Worm (Caenorhabditis elegans) whole organism, late embryonic: ENCODE results near the gene thoc-5.

Source experiments
- C08G9.2 ChIP-seq: sonication (generic microtip); optimal IDR thresholded peaks from 2 replicates; lab custom pipeline; 2016; ENCODE audit warnings: mild to moderate bottlenecking, missing genetic modification characterization, moderate library complexity, missing compliant biosample characterization
- C38D4.7 ChIP-seq: fragments of 200-800 bp; sonication (Bioruptor generic); optimal IDR thresholded peaks from 2 replicates; lab custom pipeline; 2018; ENCODE audit warnings: mild to moderate bottlenecking, missing genetic modification characterization, moderate library complexity, missing compliant biosample characterization
- F13H6.1 ChIP-seq: sonication (generic microtip); optimal IDR thresholded peaks from 2 replicates; lab custom pipeline; 2016; ENCODE audit warnings: missing genetic modification characterization, missing compliant biosample characterization
- K02D7.2 ChIP-seq: sonication (generic microtip); optimal IDR thresholded peaks from 2 replicates; lab custom pipeline; 2017; ENCODE audit warnings: mild to moderate bottlenecking, missing genetic modification characterization, missing compliant biosample characterization
- ama-1 ChIP-seq: fragments of 150-350 bp; optimal IDR thresholded peaks from 2 replicates; lab custom pipeline; 2014
- ceh-18 ChIP-seq: sonication (generic microtip); optimal IDR thresholded peaks from 2 replicates; lab custom pipeline; 2016; ENCODE audit warnings: missing genetic modification characterization, missing compliant biosample characterization
- ceh-19 ChIP-seq: fragments of 200-800 bp; sonication (Bioruptor generic); optimal IDR thresholded peaks from 2 replicates; lab custom pipeline; 2018; ENCODE audit warnings: mild to moderate bottlenecking, missing genetic modification characterization, missing compliant biosample characterization
- ceh-2 ChIP-seq: sonication (generic microtip); optimal IDR thresholded peaks from 2 replicates; lab custom pipeline; 2016; ENCODE audit warnings: missing genotype, missing genetic modification characterization, missing compliant biosample characterization
- ceh-24 ChIP-seq: sonication (generic microtip); optimal IDR thresholded peaks from 2 replicates; lab custom pipeline; 2016; ENCODE audit warnings: mild to moderate bottlenecking, missing genetic modification characterization, missing compliant biosample characterization
- ceh-31 ChIP-seq: sonication (generic microtip); optimal IDR thresholded peaks from 2 replicates; lab custom pipeline; 2016; ENCODE audit warnings: missing genetic modification characterization, missing compliant biosample characterization
- ceh-34 ChIP-seq: sonication (generic microtip); optimal IDR thresholded peaks from 2 replicates; lab custom pipeline; 2016; ENCODE audit warnings: mild to moderate bottlenecking, missing genetic modification characterization, missing compliant biosample characterization
- ceh-45 ChIP-seq: fragments of 200-800 bp; sonication (Bioruptor generic); IDR thresholded peaks from 2 replicates; pipeline ENCODE4 v1.3.6; 2022; ENCODE audit warnings: missing genetic modification reagents, missing genetic modification characterization, missing compliant biosample characterization
- ceh-48 ChIP-seq: sonication (generic microtip); optimal IDR thresholded peaks from 2 replicates; lab custom pipeline; 2016; ENCODE audit warnings: missing genetic modification characterization, inconsistent platforms, missing compliant biosample characterization
- ceh-9 ChIP-seq: sonication (generic microtip); optimal IDR thresholded peaks from 2 replicates; lab custom pipeline; 2016; ENCODE audit warnings: mild to moderate bottlenecking, missing genetic modification characterization, inconsistent platforms, missing compliant biosample characterization
- che-1 ChIP-seq: sonication (generic microtip); optimal IDR thresholded peaks from 2 replicates; lab custom pipeline; 2016; ENCODE audit warnings: mild to moderate bottlenecking, missing genetic modification characterization, missing compliant biosample characterization
- dve-1 ChIP-seq: sonication (generic microtip); optimal IDR thresholded peaks from 2 replicates; lab custom pipeline; 2017; ENCODE audit warnings: antibody characterized with exemption, mild to moderate bottlenecking, missing genetic modification characterization, missing compliant biosample characterization
- elt-4 ChIP-seq: sonication (generic microtip); optimal IDR thresholded peaks from 2 replicates; lab custom pipeline; 2016; ENCODE audit warnings: missing genetic modification characterization, missing compliant biosample characterization
- eyg-1 ChIP-seq: sonication (generic microtip); optimal IDR thresholded peaks from 2 replicates; lab custom pipeline; 2016; ENCODE audit warnings: missing genotype, missing genetic modification characterization, missing compliant biosample characterization
- fax-1 ChIP-seq: sonication (generic microtip); optimal IDR thresholded peaks from 2 replicates; lab custom pipeline; 2016; ENCODE audit warnings: missing genotype, missing genetic modification characterization, missing compliant biosample characterization
- fkh-6 ChIP-seq: sonication (generic microtip); optimal IDR thresholded peaks from 2 replicates; lab custom pipeline; 2016; ENCODE audit warnings: missing genetic modification characterization, missing compliant biosample characterization
- gmeb-2 ChIP-seq: sonication (generic microtip); optimal IDR thresholded peaks from 2 replicates; lab custom pipeline; 2016; ENCODE audit warnings: missing genetic modification characterization, inconsistent platforms, missing compliant biosample characterization
- hlh-13 ChIP-seq: fragments of 200-800 bp; sonication (Bioruptor generic); optimal IDR thresholded peaks from 2 replicates; lab custom pipeline; 2018; ENCODE audit warnings: mild to moderate bottlenecking, missing genetic modification characterization, missing compliant biosample characterization
- hlh-15 ChIP-seq: sonication (generic microtip); optimal IDR thresholded peaks from 2 replicates; lab custom pipeline; 2016; ENCODE audit warnings: missing genetic modification characterization, missing compliant biosample characterization
- hlh-6 ChIP-seq: sonication (generic microtip); optimal IDR thresholded peaks from 2 replicates; lab custom pipeline; 2016; ENCODE audit warnings: missing genotype, missing genetic modification characterization, missing compliant biosample characterization
- hlh-8 ChIP-seq: sonication (generic microtip); optimal IDR thresholded peaks from 2 replicates; lab custom pipeline; 2016; ENCODE audit warnings: missing genotype, missing genetic modification characterization, missing compliant biosample characterization
- lim-6 ChIP-seq: sonication (generic microtip); optimal IDR thresholded peaks from 2 replicates; lab custom pipeline; 2016; ENCODE audit warnings: missing genetic modification characterization, missing compliant biosample characterization
- lin-11 ChIP-seq: fragments of 200-800 bp; sonication (Bioruptor generic); optimal IDR thresholded peaks from 2 replicates; lab custom pipeline; 2018; ENCODE audit warnings: mild to moderate bottlenecking, missing genetic modification characterization, missing compliant biosample characterization
- mec-3 ChIP-seq: sonication (generic microtip); optimal IDR thresholded peaks from 2 replicates; lab custom pipeline; 2016; ENCODE audit warnings: borderline replicate concordance, missing genetic modification characterization, missing compliant biosample characterization
- nfya-1 ChIP-seq: sonication (generic microtip); optimal IDR thresholded peaks from 2 replicates; lab custom pipeline; 2017; ENCODE audit warnings: missing genetic modification characterization, mild to moderate bottlenecking, missing compliant biosample characterization, antibody characterized with exemption, moderate library complexity
- nhr-232 ChIP-seq: sonication (generic microtip); optimal IDR thresholded peaks from 2 replicates; lab custom pipeline; 2016; ENCODE audit warnings: missing genetic modification characterization, missing compliant biosample characterization
- npax-4 ChIP-seq: sonication (generic microtip); optimal IDR thresholded peaks from 2 replicates; lab custom pipeline; 2016; ENCODE audit warnings: missing genetic modification characterization, missing compliant biosample characterization
- odd-2 ChIP-seq: sonication (generic microtip); optimal IDR thresholded peaks from 2 replicates; lab custom pipeline; 2017; ENCODE audit warnings: antibody characterized with exemption, mild to moderate bottlenecking, missing genetic modification characterization, missing compliant biosample characterization
- pag-3 ChIP-seq: sonication (generic microtip); optimal IDR thresholded peaks from 2 replicates; lab custom pipeline; 2016; ENCODE audit warnings: missing compliant biosample characterization, missing genetic modification characterization, borderline replicate concordance
- pat-9 ChIP-seq: fragments of 200-800 bp; sonication (Bioruptor generic); optimal IDR thresholded peaks from 2 replicates; lab custom pipeline; 2018; ENCODE audit warnings: mild to moderate bottlenecking, missing genetic modification characterization, moderate library complexity, missing compliant biosample characterization
- pax-1 ChIP-seq: fragments of 150-350 bp; optimal IDR thresholded peaks from 2 replicates; lab custom pipeline; 2014; ENCODE audit warnings: missing biosample characterization, missing genetic modification characterization
- pha-2 ChIP-seq: sonication (generic microtip); optimal IDR thresholded peaks from 2 replicates; lab custom pipeline; 2017; ENCODE audit warnings: mild to moderate bottlenecking, missing genetic modification characterization, missing compliant biosample characterization
- pqm-1 ChIP-seq: sonication (generic microtip); optimal IDR thresholded peaks from 2 replicates; lab custom pipeline; 2016; ENCODE audit warnings: missing genetic modification characterization, missing compliant biosample characterization
- ref-2 ChIP-seq: sonication (generic microtip); optimal IDR thresholded peaks from 2 replicates; lab custom pipeline; 2016; ENCODE audit warnings: missing genetic modification characterization, missing compliant biosample characterization
- sdc-2 ChIP-seq: sonication (generic microtip); optimal IDR thresholded peaks from 2 replicates; lab custom pipeline; 2016; ENCODE audit warnings: missing genotype, missing genetic modification characterization, missing compliant biosample characterization
- sox-4 ChIP-seq: sonication (generic microtip); optimal IDR thresholded peaks from 2 replicates; lab custom pipeline; 2017; ENCODE audit warnings: mild to moderate bottlenecking, missing genetic modification characterization, inconsistent platforms, missing compliant biosample characterization
- syd-9 ChIP-seq: sonication (generic microtip); optimal IDR thresholded peaks from 2 replicates; lab custom pipeline; 2016; ENCODE audit warnings: mild to moderate bottlenecking, missing genetic modification characterization, moderate library complexity, missing compliant biosample characterization
- tbx-2 ChIP-seq: sonication (generic microtip); optimal IDR thresholded peaks from 2 replicates; lab custom pipeline; 2016; ENCODE audit warnings: missing genetic modification characterization, missing compliant biosample characterization
- ttx-3 ChIP-seq: sonication (generic microtip); optimal IDR thresholded peaks from 2 replicates; lab custom pipeline; 2016; ENCODE audit warnings: missing genetic modification reagents, missing genetic modification characterization, missing compliant biosample characterization
- unc-3 ChIP-seq, 2 experiments: fragments of 200-800 bp in 1 of 2; sonication (Bioruptor generic) in 1 of 2; sonication (generic microtip) in 1 of 2; conservative IDR thresholded peaks in 1 of 2; optimal IDR thresholded peaks in 1 of 2; 2 replicates each; pipeline versions ENCODE4 v1.3.6 to Lab custom; 2016 to 2022; ENCODE audit warnings: missing compliant biosample characterization in 2 of 2, missing genetic modification characterization in 2 of 2, missing genetic modification reagents in 1 of 2
- unc-42 ChIP-seq: sonication (generic microtip); optimal IDR thresholded peaks from 2 replicates; lab custom pipeline; 2016; ENCODE audit warnings: missing genotype, missing genetic modification characterization, missing compliant biosample characterization
- unc-86 ChIP-seq: sonication (generic microtip); optimal IDR thresholded peaks from 2 replicates; lab custom pipeline; 2016; ENCODE audit warnings: missing genetic modification characterization, missing compliant biosample characterization
- zip-5 ChIP-seq: sonication (generic microtip); optimal IDR thresholded peaks from 2 replicates; lab custom pipeline; 2016; ENCODE audit warnings: missing genetic modification characterization, missing compliant biosample characterization

Gene thoc-5

DNA sequence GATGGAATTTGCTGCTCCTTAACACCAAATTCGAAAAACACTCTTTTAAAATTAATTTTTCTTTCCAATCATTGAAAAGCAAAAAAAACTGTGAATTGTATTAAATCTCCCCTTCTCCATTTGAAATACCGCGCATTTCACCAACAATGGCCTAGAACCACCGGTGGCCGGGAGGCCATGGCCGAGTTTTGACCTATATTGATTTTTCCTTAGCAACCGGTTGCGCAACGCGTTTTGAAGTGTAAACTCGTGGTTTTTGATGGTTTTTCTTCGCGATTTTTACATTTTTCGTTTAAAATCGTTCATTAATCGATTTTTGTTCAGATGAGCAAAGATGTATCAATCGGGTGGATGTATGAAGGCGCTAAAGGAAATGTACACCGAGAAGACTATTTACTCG lies 40.9 kb downstream of the thoc-5 start, which contains the start of gene mog-3 (continued):
- TF ChIP-seq C08G9.2 (tag; lab: Kevin White, UChicago) = peak; percentile 97
- peak; percentile 82 for TF ChIP-seq lim-6 (tag; lab: Kevin White, UChicago)
- TF ChIP-seq fkh-6 (tag; lab: Kevin White, UChicago) = peak; percentile 69
- TF ChIP-seq ref-2 (tag; lab: Kevin White, UChicago) = peak; percentile 78
- peak; percentile 83 for TF ChIP-seq zip-5 (tag; lab: Kevin White, UChicago)
- peak; percentile 32; the same call in 1 of the 2 replicates for TF ChIP-seq unc-3 (GFP tag; conservative IDR thresholded peaks at IDR 0.05; lab: Robert Waterston, UW)
- TF ChIP-seq unc-3 (tag; optimal IDR thresholded peaks at IDR 0.05; lab: Kevin White, UChicago) = no peak
- TF ChIP-seq nfya-1 (tag; lab: Kevin White, UChicago) = peak; percentile 51
- no peak for TF ChIP-seq ceh-24 (tag; lab: Kevin White, UChicago)
- TF ChIP-seq ceh-34 = peak; percentile 33
- TF ChIP-seq unc-42 = peak; percentile 57
- peak; percentile 9 for TF ChIP-seq gmeb-2
- peak; percentile 91 for TF ChIP-seq tbx-2
- TF ChIP-seq ceh-2 (tag; lab: Kevin White, UChicago) = peak; percentile 92
- TF ChIP-seq dve-1 (tag; lab: Kevin White, UChicago) = no peak
- TF ChIP-seq pag-3 (tag; lab: Kevin White, UChicago) = no peak
- TF ChIP-seq hlh-6 (tag; lab: Kevin White, UChicago) = peak; percentile 44

- peak; percentile 44 for TF ChIP-seq npax-4
- TF ChIP-seq fax-1 = peak; percentile 69
- peak; percentile 30 for TF ChIP-seq pag-3 (tag; lab: Kevin White, UChicago)
- TF ChIP-seq ceh-9 (tag; lab: Kevin White, UChicago) = peak; percentile 53
- no peak for TF ChIP-seq pax-1
- peak; percentile 20 for TF ChIP-seq hlh-15 (tag; lab: Kevin White, UChicago)
- no peak for TF ChIP-seq odd-2 (tag; lab: Kevin White, UChicago)
- TF ChIP-seq C08G9.2 (tag; lab: Kevin White, UChicago) = peak; percentile 59
- peak; percentile 67 for TF ChIP-seq ceh-18 (tag; lab: Kevin White, UChicago)
- peak; percentile 35 for TF ChIP-seq F13H6.1 (tag; lab: Kevin White, UChicago)
- TF ChIP-seq che-1 (tag; lab: Kevin White, UChicago) = peak; percentile 73
- TF ChIP-seq hlh-13 (GFP tag; lab: Kevin White, UChicago) = peak; percentile 70
- peak; percentile 14 for TF ChIP-seq pha-2 (tag; lab: Kevin White, UChicago)
- TF ChIP-seq tbx-2 = peak; percentile 52
- TF ChIP-seq ceh-34 = peak; percentile 15
- peak; percentile 61 for TF ChIP-seq pat-9
- no peak for TF ChIP-seq lim-6 (tag; lab: Kevin White, UChicago)
- peak; percentile 59 for TF ChIP-seq dve-1 (tag; lab: Kevin White, UChicago)
- TF ChIP-seq unc-3 (GFP tag; conservative IDR thresholded peaks at IDR 0.05; lab: Robert Waterston, UW) = peak; percentile 71
- peak; percentile 37 for TF ChIP-seq unc-3 (tag; optimal IDR thresholded peaks at IDR 0.05; lab: Kevin White, UChicago)
- TF ChIP-seq pqm-1 (tag; lab: Kevin White, UChicago) = peak; percentile 75
- peak; percentile 46 for TF ChIP-seq syd-9 (tag; lab: Kevin White, UChicago)
- peak; percentile 59 for TF ChIP-seq C38D4.7 (GFP tag; lab: Kevin White, UChicago)
- peak; percentile 34 for TF ChIP-seq ceh-31 (tag; lab: Kevin White, UChicago)
- TF ChIP-seq ama-1 (lab: Kevin White, UChicago) = no peak
- TF ChIP-seq ttx-3 (tag; lab: Kevin White, UChicago) = peak; percentile 61
- TF ChIP-seq hlh-6 (tag; lab: Kevin White, UChicago) = peak; percentile 54
- TF ChIP-seq K02D7.2 (tag; lab: Kevin White, UChicago) = peak; percentile 76
- peak; percentile 24 for TF ChIP-seq ceh-48 (tag; lab: Kevin White, UChicago)
- peak; percentile 59 for TF ChIP-seq nhr-232
- peak; percentile 49 for TF ChIP-seq ref-2 (tag; lab: Kevin White, UChicago)
- TF ChIP-seq unc-86 (tag; lab: Kevin White, UChicago) = peak; percentile 40
- TF ChIP-seq ceh-24 (tag; lab: Kevin White, UChicago) = peak; percentile 35
- TF ChIP-seq gmeb-2 = peak; percentile 66
- peak; percentile 85 for TF ChIP-seq ceh-45
- peak; percentile 37 for TF ChIP-seq lin-11
- TF ChIP-seq hlh-8 = no peak
- peak; percentile 79 for TF ChIP-seq sox-4 (tag; lab: Kevin White, UChicago)
- TF ChIP-seq mec-3 = no peak
- TF ChIP-seq ceh-2 (tag; lab: Kevin White, UChicago) = peak; percentile 46
- peak; percentile 52 for TF ChIP-seq ceh-19 (GFP tag; lab: Kevin White, UChicago)
- TF ChIP-seq sdc-2 (tag; lab: Kevin White, UChicago) = peak; percentile 54
- TF ChIP-seq elt-4 = no peak
- TF ChIP-seq zip-5 (tag; lab: Kevin White, UChicago) = no peak
- TF ChIP-seq eyg-1 (tag; lab: Kevin White, UChicago) = no peak
Measured at ce11 chrIII:5305725-5306124, 43.5 kb downstream of the thoc-5 start.
